Fruit fly (Drosophila melanogaster) whole organism, adult: ENCODE data around the gene MSBP.
A peak's percentile ranks its signal among the peaks of the same experiment; 100 is the strongest.

Experiments used
- CG11617 ChIP-seq: fragments of 200-800 bp; sonication (Bioruptor generic); optimal IDR thresholded peaks from 2 replicates; lab custom pipeline; 2017; ENCODE audit warnings: mild to moderate bottlenecking, missing biosample characterization, missing genetic modification reagents, missing genetic modification characterization
- CG7045 ChIP-seq: fragments of 200-800 bp; sonication (Bioruptor generic); optimal IDR thresholded peaks from 2 replicates; lab custom pipeline; 2017; ENCODE audit warnings: missing biosample characterization, mild to moderate bottlenecking, missing genetic modification characterization
- CG7101 ChIP-seq: fragments of 200-800 bp; sonication (Bioruptor generic); optimal IDR thresholded peaks from 2 replicates; lab custom pipeline; 2018; ENCODE audit warnings: missing biosample characterization, mild to moderate bottlenecking, missing genetic modification characterization, moderate library complexity
- Crg-1 ChIP-seq: fragments of 200-800 bp; sonication (Bioruptor generic); optimal IDR thresholded peaks from 2 replicates; lab custom pipeline; 2016; ENCODE audit warnings: missing biosample characterization, missing genetic modification characterization
- bab1 ChIP-seq: fragments of 200-800 bp; sonication (Bioruptor generic); optimal IDR thresholded peaks from 3 replicates; lab custom pipeline; 2019; ENCODE audit warnings: missing biosample characterization, mild to moderate bottlenecking, missing genetic modification characterization, moderate library complexity
- cnc ChIP-seq, 2 experiments: fragments of >200 bp; optimal IDR thresholded peaks; 2 replicates each; lab custom pipeline; 2017
- kay ChIP-seq: fragments of 200-800 bp; sonication (Bioruptor generic); peaks from one replicate; lab custom pipeline; 2016; ENCODE audit warnings: missing biosample characterization, missing genetic modification characterization, borderline replicate concordance
- tj ChIP-seq: fragments of 200-800 bp; sonication (Bioruptor generic); optimal IDR thresholded peaks from 3 replicates; lab custom pipeline; 2017; ENCODE audit warnings: missing biosample characterization, mild to moderate bottlenecking, missing genetic modification characterization, moderate library complexity
- toe ChIP-seq: fragments of 200-800 bp; sonication (Bioruptor generic); optimal IDR thresholded peaks from 2 replicates; lab custom pipeline; 2016; ENCODE audit warnings: missing biosample characterization, missing genetic modification characterization

dm6 chrX:15889780-15890608, at the start of gene MSBP, which contains the start of gene CG15916:
- TF ChIP-seq tj (GFP tag; lab: Kevin White, UChicago) (peak; percentile 22), CG7101 (peak; percentile 13), CG11617 (GFP tag; lab: Kevin White, UChicago) (peak; percentile 16), kay (GFP tag; lab: Kevin White, UChicago) (no peak), bab1 (GFP tag; lab: Kevin White, UChicago) (no peak), CG7045 (GFP tag; lab: Kevin White, UChicago) (no peak), toe (peak; percentile 27), Crg-1 (no peak), cnc (optimal IDR thresholded peaks at IDR 0.05; lab: Kevin White, UChicago) (no peak)
